Worm (Caenorhabditis elegans) whole organism, L4/young adult: ENCODE data around the gene C18D4.3.

ENCODE experiments used
- dao-5 ChIP-seq: sonication (generic microtip); optimal IDR thresholded peaks from 2 replicates; lab custom pipeline; 2016; ENCODE audit warnings: missing genotype, missing genetic modification characterization, moderate library complexity, missing compliant biosample characterization
- him-1 ChIP-seq: sonication (generic microtip); optimal IDR thresholded peaks from 2 replicates; lab custom pipeline; 2016; ENCODE audit warnings: missing genotype, missing genetic modification reagents, missing genetic modification characterization, missing compliant biosample characterization

ce11 chrV:17565903-17566302, 33.3 kb upstream of the C18D4.3 start, which contains the start of gene fbxa-171:
- TF ChIP-seq dao-5: no peak
- no peak for TF ChIP-seq him-1 (tag; lab: Kevin White, UChicago)
